Worm (Caenorhabditis elegans): ENCODE results near the gene snf-7.

Gene snf-7

DNA sequence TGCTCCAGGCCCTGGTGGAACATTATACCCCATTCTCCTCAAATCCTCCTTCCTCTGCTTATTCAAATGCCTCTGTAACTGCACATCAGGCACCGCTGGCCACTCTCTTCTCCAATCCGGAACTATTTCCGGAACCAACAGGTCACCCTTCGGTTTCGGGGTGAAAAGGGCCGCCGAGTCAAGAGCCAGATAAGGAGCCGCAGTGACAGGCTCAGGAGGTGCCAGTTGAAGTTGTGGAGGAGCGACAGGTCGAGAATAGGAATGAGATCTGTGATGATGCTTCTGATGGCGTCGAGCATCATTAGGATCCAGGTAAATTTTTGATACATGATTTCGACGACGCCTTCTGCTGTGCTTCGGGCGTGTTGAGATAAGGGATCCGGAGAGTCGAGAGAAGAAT is 7.0 kb upstream of the snf-7 start:
- TF ChIP-seq ceh-16 (tag; optimal IDR thresholded peaks at IDR 0.05): no peak
- no peak for TF ChIP-seq nhr-77 (tag; optimal IDR thresholded peaks at IDR 0.05)
- TF ChIP-seq unc-62 (GFP tag; optimal IDR thresholded peaks at IDR 0.05): no peak
- no peak for TF ChIP-seq ceh-82 (tag; optimal IDR thresholded peaks at IDR 0.05)
- TF ChIP-seq ZK546.5 (tag; optimal IDR thresholded peaks at IDR 0.05): no peak
- no peak for TF ChIP-seq elt-2 (tag; optimal IDR thresholded peaks at IDR 0.05)
- no peak for TF ChIP-seq mdl-1 (tag; optimal IDR thresholded peaks at IDR 0.05)
- no peak for TF ChIP-seq elt-3 (tag; optimal IDR thresholded peaks at IDR 0.05)
- TF ChIP-seq pqm-1 (tag; optimal IDR thresholded peaks at IDR 0.05): no peak

ce11 chrIII:13000457-13000856 is 4.8 kb upstream of the snf-7 start, which contains the start of gene ZK1010.8:
Gene ZK1010.8, minus strand, starts transcription at chrIII:13000670.
- TF ChIP-seq nhr-25 (tag; optimal IDR thresholded peaks at IDR 0.05) (no peak), nhr-43 (tag; optimal IDR thresholded peaks at IDR 0.05; ENCODE audit: poor library complexity, severe bottlenecking) (no peak), ama-1 (optimal IDR thresholded peaks at IDR 0.05) (no peak), pha-4 (tag; optimal IDR thresholded peaks at IDR 0.05) (peak; percentile 55), tbx-2 (tag; optimal IDR thresholded peaks at IDR 0.05) (no peak), ceh-82 (tag; optimal IDR thresholded peaks at IDR 0.05) (no peak)

DNA sequence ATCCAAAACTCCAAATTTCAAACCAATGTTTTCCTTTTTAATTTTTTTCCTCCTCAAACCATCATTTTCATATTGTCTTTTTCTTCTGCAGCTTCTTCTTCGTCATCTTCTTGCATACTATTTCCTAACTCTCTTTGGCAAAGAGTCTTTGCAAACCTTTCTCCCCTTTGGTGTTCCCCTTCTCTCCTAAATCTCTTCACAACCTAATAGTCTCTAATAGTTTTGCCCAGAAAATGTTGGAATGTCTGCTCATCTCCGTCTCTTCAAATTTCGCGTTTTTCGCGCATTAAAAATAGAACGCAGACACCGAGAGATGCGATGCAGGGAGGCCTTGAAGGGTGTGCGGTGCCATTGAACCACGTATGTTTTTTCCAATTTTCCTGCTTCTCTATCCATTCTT is 3.2 kb upstream of the snf-7 start, which contains the start of gene ZK1010.10:
TSS of gene ZK1010.10 (plus strand) at position 286 of the 400 bp plus-strand sequence.
- TF ChIP-seq lin-39 (tag; optimal IDR thresholded peaks at IDR 0.05) (peak; percentile 57), nhr-237 (tag; optimal IDR thresholded peaks at IDR 0.05) (no peak), pqm-1 (tag; optimal IDR thresholded peaks at IDR 0.05) (peak; percentile 27), fkh-10 (GFP tag; optimal IDR thresholded peaks at IDR 0.05) (no peak), lin-15B (tag; optimal IDR thresholded peaks at IDR 0.05) (peak; percentile 39), nhr-25 (tag; optimal IDR thresholded peaks at IDR 0.05) (peak; percentile 16), ceh-28 (tag; optimal IDR thresholded peaks at IDR 0.05) (peak; percentile 43), nhr-23 (tag; optimal IDR thresholded peaks at IDR 0.05) (peak; percentile 11), nfya-1 (tag; optimal IDR thresholded peaks at IDR 0.05; ENCODE audit: insufficient read depth) (peak; percentile 85), egl-27 (tag; optimal IDR thresholded peaks at IDR 0.05) (no peak), jun-1 (tag; optimal IDR thresholded peaks at IDR 0.05) (peak; percentile 7), hmg-11 (tag; optimal IDR thresholded peaks at IDR 0.05) (peak; percentile 82), egl-5 (tag; optimal IDR thresholded peaks at IDR 0.05) (peak; percentile 30)

- TF ChIP-seq ceh-9 (tag; optimal IDR thresholded peaks at IDR 0.05) (no peak), sea-2 (GFP tag; optimal IDR thresholded peaks at IDR 0.05) (no peak), elt-3 (tag; optimal IDR thresholded peaks at IDR 0.05) (no peak), nhr-11 (tag; optimal IDR thresholded peaks at IDR 0.05) (no peak), pqm-1 (tag; optimal IDR thresholded peaks at IDR 0.05) (no peak), egl-27 (tag; optimal IDR thresholded peaks at IDR 0.05) (no peak), jun-1 (tag; optimal IDR thresholded peaks at IDR 0.05) (no peak), nhr-12 (tag; optimal IDR thresholded peaks at IDR 0.05) (no peak), mdl-1 (tag; optimal IDR thresholded peaks at IDR 0.05) (no peak)
Measured at ce11 chrIII:13004316-13004715, 945 bp upstream of the snf-7 start.

ce11 chrIII:13011927-13012326 is 6.7 kb downstream of the snf-7 start:
- TF ChIP-seq nhr-23 (tag; optimal IDR thresholded peaks at IDR 0.05) (peak; percentile 74), daf-12 (tag; optimal IDR thresholded peaks at IDR 0.05) (no peak), nhr-237 (tag; optimal IDR thresholded peaks at IDR 0.05) (no peak), unc-62 (GFP tag; optimal IDR thresholded peaks at IDR 0.05) (peak; percentile 4), lin-15B (tag; optimal IDR thresholded peaks at IDR 0.05) (no peak), unc-39 (tag; optimal IDR thresholded peaks at IDR 0.05) (no peak), nhr-25 (tag; optimal IDR thresholded peaks at IDR 0.05) (no peak), nhr-28 (tag; optimal IDR thresholded peaks at IDR 0.05) (no peak)

ce11 chrIII:13013912-13014311 is 8.7 kb downstream of the snf-7 start:
- TF ChIP-seq unc-39 (tag; optimal IDR thresholded peaks at IDR 0.05) (no peak), snpc-4 (tag; optimal IDR thresholded peaks at IDR 0.05) (no peak), egl-5 (tag; optimal IDR thresholded peaks at IDR 0.05) (no peak), ceh-9 (tag; optimal IDR thresholded peaks at IDR 0.05) (no peak), nhr-28 (tag; optimal IDR thresholded peaks at IDR 0.05) (no peak), R02D3.7 (tag; optimal IDR thresholded peaks at IDR 0.05) (no peak), lin-39 (tag; optimal IDR thresholded peaks at IDR 0.05) (no peak), lin-15B (tag; optimal IDR thresholded peaks at IDR 0.05) (no peak), ama-1 (optimal IDR thresholded peaks at IDR 0.05) (no peak), eor-1 (tag; optimal IDR thresholded peaks at IDR 0.05) (no peak)
